Fruit fly (Drosophila melanogaster) whole organism, embryonic: Measurements from ENCODE around the gene LPCAT.
A peak's percentile ranks its signal among the peaks of the same experiment; 100 is the strongest.

Experiments
- Bgb ChIP-seq: fragments of 200-800 bp; sonication (Bioruptor generic); IDR thresholded peaks from 2 replicates; pipeline ENCODE4 v1.3.6; 2022; ENCODE audit warnings: missing biosample characterization, missing genetic modification characterization; ENCODE audit not compliant: partially characterized antibody
- CG11696 ChIP-seq: fragments of 200-800 bp; sonication (Bioruptor generic); IDR thresholded peaks from 2 replicates; pipeline ENCODE4 v1.3.6; 2022; ENCODE audit warnings: missing biosample characterization, missing genetic modification characterization
- CG12219 ChIP-seq: fragments of 200-800 bp; sonication (Bioruptor generic); optimal IDR thresholded peaks from 3 replicates; lab custom pipeline; 2018; ENCODE audit warnings: missing biosample characterization, mild to moderate bottlenecking, missing genetic modification characterization
- CG16863 ChIP-seq: fragments of 200-800 bp; sonication (Bioruptor generic); optimal IDR thresholded peaks from 3 replicates; lab custom pipeline; 2016; ENCODE audit warnings: missing biosample characterization, missing genetic modification characterization
- CG1832 ChIP-seq: fragments of 200-800 bp; sonication (Bioruptor generic); optimal IDR thresholded peaks from 2 replicates; lab custom pipeline; 2017; ENCODE audit warnings: missing biosample characterization, mild to moderate bottlenecking, missing genetic modification characterization, inconsistent platforms
- CG30431 ChIP-seq: fragments of 200-800 bp; sonication (Bioruptor generic); optimal IDR thresholded peaks from 2 replicates; lab custom pipeline; 2017; ENCODE audit warnings: missing biosample characterization, missing genetic modification characterization
- CG8281 ChIP-seq: fragments of 200-800 bp; sonication (Bioruptor generic); optimal IDR thresholded peaks from 2 replicates; lab custom pipeline; 2018; ENCODE audit warnings: missing biosample characterization, mild to moderate bottlenecking, missing genetic modification characterization, moderate library complexity
- Hmx ChIP-seq: fragments of 200-800 bp; sonication (Bioruptor generic); optimal IDR thresholded peaks from 2 replicates; lab custom pipeline; 2016; ENCODE audit warnings: missing biosample characterization, missing genetic modification characterization
- chn ChIP-seq: fragments of 200-800 bp; sonication (Bioruptor generic); optimal IDR thresholded peaks from 2 replicates; lab custom pipeline; 2016; ENCODE audit warnings: missing biosample characterization, missing genetic modification characterization
- pum ChIP-seq: fragments of 200-800 bp; sonication (Bioruptor generic); optimal IDR thresholded peaks from 2 replicates; lab custom pipeline; 2016; ENCODE audit warnings: missing biosample characterization, missing genetic modification characterization
- run ChIP-seq: fragments of 200-800 bp; sonication (Bioruptor generic); optimal IDR thresholded peaks from 3 replicates; lab custom pipeline; 2018; ENCODE audit warnings: missing biosample characterization, mild to moderate bottlenecking, missing genetic modification characterization
- trh ChIP-seq: fragments of 200-800 bp; sonication (Bioruptor generic); optimal IDR thresholded peaks from 2 replicates; lab custom pipeline; 2016; ENCODE audit warnings: missing biosample characterization, missing genetic modification characterization
- usp ChIP-seq: fragments of >200 bp; optimal IDR thresholded peaks from 2 replicates; lab custom pipeline; 2017; ENCODE audit warnings: missing biosample characterization, missing genetic modification characterization

dm6 chrX:9582659-9583317 lies 3.0 kb upstream of the LPCAT start:
- no peak for TF ChIP-seq run (tag; lab: Kevin White, UChicago)
- TF ChIP-seq chn (GFP tag; lab: Kevin White, UChicago): no peak
- TF ChIP-seq CG30431: no peak
- TF ChIP-seq CG16863 (GFP tag; lab: Kevin White, UChicago): no peak
- TF ChIP-seq usp (GFP tag; lab: Kevin White, UChicago): no peak
- TF ChIP-seq CG11696 (GFP tag; lab: Robert Waterston, UW): no peak
- TF ChIP-seq CG1832 (GFP tag; lab: Kevin White, UChicago): no peak
- no peak for TF ChIP-seq Bgb
- TF ChIP-seq Hmx (GFP tag; lab: Kevin White, UChicago): no peak
- no peak for TF ChIP-seq trh (GFP tag; lab: Kevin White, UChicago)
- TF ChIP-seq pum (GFP tag; lab: Kevin White, UChicago): no peak
- peak; percentile 10 for TF ChIP-seq CG8281
- no peak for TF ChIP-seq CG12219 (GFP tag; lab: Kevin White, UChicago)
